Worm (Caenorhabditis elegans): Measurements from ENCODE around the gene ddx-23.

ddx-23 gene

ce11 chrIII:5876867-5877641 is 24.0 kb upstream of the ddx-23 start (continued):
- TF ChIP-seq Y53F4B.3 (GFP tag; IDR thresholded peaks at IDR 0.05) (no peak), T07F8.4 (tag; optimal IDR thresholded peaks at IDR 0.05) (no peak), madf-10 (tag; optimal IDR thresholded peaks at IDR 0.05) (no peak), nfya-1 (tag; optimal IDR thresholded peaks at IDR 0.05; ENCODE audit: borderline replicate concordance, insufficient read depth) (no peak), nhr-27 (tag; optimal IDR thresholded peaks at IDR 0.05) (no peak), mxl-1 (tag; optimal IDR thresholded peaks at IDR 0.05) (no peak), tbp1 (GFP tag; optimal IDR thresholded peaks at IDR 0.05) (no peak), B0019.2 (GFP tag; conservative IDR thresholded peaks at IDR 0.05) (no peak), cebp-1 (GFP tag; IDR thresholded peaks at IDR 0.05) (no peak), cebp-1 (tag; optimal IDR thresholded peaks at IDR 0.05) (peak; percentile 8), lin-26 (GFP tag; IDR thresholded peaks at IDR 0.05) (no peak), Y95B8A.8 (GFP tag; IDR thresholded peaks at IDR 0.05) (no peak), let-607 (tag; optimal IDR thresholded peaks at IDR 0.05) (peak in 1 of 2 experiments; percentile 27), F52B5.7 (tag; optimal IDR thresholded peaks at IDR 0.05) (no peak), ceh-91 (GFP tag; IDR thresholded peaks at IDR 0.05) (no peak), ztf-22 (GFP tag; optimal IDR thresholded peaks at IDR 0.05) (no peak), ztf-6 (GFP tag; IDR thresholded peaks at IDR 0.05) (no peak), sea-2 (GFP tag; IDR thresholded peaks at IDR 0.05) (no peak), lag-1 (GFP tag; IDR thresholded peaks at IDR 0.05) (no peak), atf-7 (tag; optimal IDR thresholded peaks at IDR 0.05) (no peak), B0261.1 (tag; optimal IDR thresholded peaks at IDR 0.05) (no peak), ceh-40 (GFP tag; IDR thresholded peaks at IDR 0.05) (no peak), nhr-80 (tag; optimal IDR thresholded peaks at IDR 0.05) (peak; percentile 29), tbx-9 (tag; optimal IDR thresholded peaks at IDR 0.05; ENCODE audit: borderline replicate concordance) (no peak), pha-4 (tag; optimal IDR thresholded peaks at IDR 0.05) (no peak), ccch-3 (GFP tag; optimal IDR thresholded peaks at IDR 0.05) (no peak), attf-5 (GFP tag; optimal IDR thresholded peaks at IDR 0.05) (no peak)

- peak; percentile 49; the same call in 1 of the 2 replicates for TF ChIP-seq Y56A3A.18 (GFP tag; IDR thresholded peaks at IDR 0.05)
- peak; percentile 25 for TF ChIP-seq ztf-26 (tag; optimal IDR thresholded peaks at IDR 0.05)
- TF ChIP-seq madf-6 (GFP tag; IDR thresholded peaks at IDR 0.05), result peak; percentile 99
- peak; percentile 36 for TF ChIP-seq nhr-80 (tag; optimal IDR thresholded peaks at IDR 0.05)
- peak; percentile 72 for TF ChIP-seq lin-54 (GFP tag; optimal IDR thresholded peaks at IDR 0.05)
- TF ChIP-seq dpff-1 (tag; optimal IDR thresholded peaks at IDR 0.05), result no peak
- TF ChIP-seq F57A8.1 (GFP tag; optimal IDR thresholded peaks at IDR 0.05), result no peak
- peak; percentile 72; the same call in 1 of the 2 replicates for TF ChIP-seq zfh-2 (GFP tag; conservative IDR thresholded peaks at IDR 0.05)
- peak; percentile 89 for TF ChIP-seq hsf-1 (GFP tag; IDR thresholded peaks at IDR 0.05)
- peak; percentile 70 for TF ChIP-seq aptf-2 (GFP tag; conservative IDR thresholded peaks at IDR 0.05)
- no peak for TF ChIP-seq unc-62 (GFP tag; optimal IDR thresholded peaks at IDR 0.05)
- TF ChIP-seq rcor-1 (GFP tag; IDR thresholded peaks at IDR 0.05), result peak; percentile 73
- TF ChIP-seq lin-26 (GFP tag; IDR thresholded peaks at IDR 0.05), result peak; percentile 67; the same call in 1 of the 2 replicates
- TF ChIP-seq sdz-38 (tag; optimal IDR thresholded peaks at IDR 0.05), result no peak
- no peak for TF ChIP-seq egl-18 (GFP tag; IDR thresholded peaks at IDR 0.05)
- peak; percentile 76 for TF ChIP-seq B0019.2 (GFP tag; conservative IDR thresholded peaks at IDR 0.05)
- peak; percentile 50; the same call in 1 of the 2 replicates for TF ChIP-seq ztf-28 (GFP tag; IDR thresholded peaks at IDR 0.05)
- TF ChIP-seq let-607 (tag; optimal IDR thresholded peaks at IDR 0.05), result no peak
- TF ChIP-seq T26A5.8 (tag; optimal IDR thresholded peaks at IDR 0.05), result no peak
- TF ChIP-seq ztf-25 (GFP tag; IDR thresholded peaks at IDR 0.05), result 0 out of 2 replicates have a peak, but pooled peaks have one; percentile 54
- peak; percentile 84 for TF ChIP-seq hmg-1.2 (GFP tag; IDR thresholded peaks at IDR 0.05)
- no peak for TF ChIP-seq hmg-20 (GFP tag; IDR thresholded peaks at IDR 0.05)
- TF ChIP-seq ztf-18 (tag; optimal IDR thresholded peaks at IDR 0.05), result peak; percentile 37
- 0 out of 2 replicates have a peak, but pooled peaks have one; percentile 23 for TF ChIP-seq ceh-100 (GFP tag; IDR thresholded peaks at IDR 0.05)
- TF ChIP-seq ceh-79 (tag; optimal IDR thresholded peaks at IDR 0.05), result no peak
Observed at ce11 chrIII:5876140-5876675, 23.1 kb upstream of the ddx-23 start, which contains the start of gene aldo-2. aldo-2 (minus strand) TSS chrIII:5876625.

Measured in whole organism, young adult.